Fruit fly (Drosophila melanogaster): ENCODE results near the gene sturkopf.

Gene sturkopf

DNA sequence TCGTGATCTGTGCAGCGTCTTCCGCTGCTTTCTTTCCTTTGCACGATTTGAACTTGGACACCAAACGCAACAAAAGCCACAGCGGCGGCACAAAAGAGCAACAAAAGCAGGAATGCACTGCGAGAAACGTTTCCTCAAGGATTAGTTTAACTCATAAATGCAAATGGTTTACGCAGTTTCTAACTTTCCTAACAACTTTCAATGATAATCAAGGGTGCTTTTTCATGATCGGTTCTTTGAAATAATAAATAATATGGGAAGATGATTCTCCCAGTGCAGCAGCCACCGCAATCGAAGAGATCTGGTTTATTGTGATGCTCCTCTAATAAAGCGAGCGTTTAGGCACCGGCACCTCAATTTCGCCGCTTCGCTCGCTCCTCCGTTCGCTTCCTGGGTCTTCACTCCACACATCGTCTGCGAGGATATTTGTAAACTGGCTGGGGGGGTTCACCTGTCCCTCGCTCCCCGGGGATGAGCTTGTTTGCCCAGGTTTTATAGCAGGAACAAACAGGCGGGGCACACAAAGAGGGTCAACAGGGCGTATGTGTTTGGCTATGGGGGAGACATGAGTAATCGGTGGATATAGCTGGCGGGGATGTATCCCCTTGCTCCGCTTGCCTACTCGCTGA is 6.0 kb upstream of the sturkopf start (continued):
- peak; percentile 28 for TF ChIP-seq Bteb2 (GFP tag; optimal IDR thresholded peaks at IDR 0.05)
- TF ChIP-seq Fer2 (tag; optimal IDR thresholded peaks at IDR 0.05) = no peak
- no peak for TF ChIP-seq pan (optimal IDR thresholded peaks at IDR 0.05)
- TF ChIP-seq pan (GFP tag; optimal IDR thresholded peaks at IDR 0.05 in 1 of 2, IDR thresholded peaks at IDR 0.05 in 1 of 2) = peak in 1 of 2 experiments; percentile 82
- TF ChIP-seq CG12744 (GFP tag; optimal IDR thresholded peaks at IDR 0.05) = no peak
- TF ChIP-seq CG9876 (GFP tag; optimal IDR thresholded peaks at IDR 0.05) = no peak
- TF ChIP-seq CG6683 (GFP tag; optimal IDR thresholded peaks at IDR 0.05) = peak; percentile 11
- peak; percentile 12 for TF ChIP-seq zf30C (GFP tag; optimal IDR thresholded peaks at IDR 0.05)
- no peak for TF ChIP-seq Opbp (GFP tag; IDR thresholded peaks at IDR 0.05; ENCODE audit: partially characterized antibody)
- peak; percentile 56 for TF ChIP-seq org-1 (GFP tag; optimal IDR thresholded peaks at IDR 0.05)
- peak; percentile 78 for TF ChIP-seq jing (GFP tag; optimal IDR thresholded peaks at IDR 0.05)
- peak; percentile 72 for TF ChIP-seq nom (GFP tag; optimal IDR thresholded peaks at IDR 0.05)
- peak; percentile 80 for TF ChIP-seq CG14441 (GFP tag; IDR thresholded peaks at IDR 0.05)
- peak; percentile 38 for TF ChIP-seq CG9437 (GFP tag; optimal IDR thresholded peaks at IDR 0.05)
- TF ChIP-seq NK7.1 (GFP tag; optimal IDR thresholded peaks at IDR 0.05) = peak; percentile 25
- TF ChIP-seq CG13424 (tag; optimal IDR thresholded peaks at IDR 0.05) = peak; percentile 81
- peak; percentile 30; the same call in 1 of the 2 replicates for TF ChIP-seq CG43689 (GFP tag; IDR thresholded peaks at IDR 0.05)
- peak; percentile 44 for TF ChIP-seq CG10147 (GFP tag; optimal IDR thresholded peaks at IDR 0.05)
- TF ChIP-seq CG2129 (GFP tag; IDR thresholded peaks at IDR 0.05; ENCODE audit: partially characterized antibody) = no peak
- peak; percentile 75 for TF ChIP-seq NC2β (GFP tag; optimal IDR thresholded peaks at IDR 0.05)
- peak; percentile 81 for TF ChIP-seq ase (GFP tag; IDR thresholded peaks at IDR 0.05)
- peak; percentile 19 for TF ChIP-seq CG15514 (GFP tag; optimal IDR thresholded peaks at IDR 0.05)
- TF ChIP-seq chn (GFP tag; optimal IDR thresholded peaks at IDR 0.05) = peak; percentile 78
- no peak for TF ChIP-seq Bgb (GFP tag; IDR thresholded peaks at IDR 0.05; ENCODE audit: partially characterized antibody)
- TF ChIP-seq cg (GFP tag; optimal IDR thresholded peaks at IDR 0.05) = no peak
- no peak for TF ChIP-seq CG3838 (GFP tag; optimal IDR thresholded peaks at IDR 0.05)
- TF ChIP-seq sqz (GFP tag; optimal IDR thresholded peaks at IDR 0.05) = peak; percentile 55
- peak; percentile 32 for TF ChIP-seq CG16815 (GFP tag; optimal IDR thresholded peaks at IDR 0.05)
- TF ChIP-seq CG8765 (GFP tag; IDR thresholded peaks at IDR 0.05) = no peak; the same call in 1 of the 2 replicates
- peak; percentile 80 for TF ChIP-seq Nf-YA (GFP tag; IDR thresholded peaks at IDR 0.05)
- peak; percentile 58 for TF ChIP-seq MTF-1 (GFP tag; optimal IDR thresholded peaks at IDR 0.05; ENCODE audit: borderline replicate concordance)
- TF ChIP-seq CG3281 (GFP tag; optimal IDR thresholded peaks at IDR 0.05) = peak; percentile 11
- TF ChIP-seq CG14014 (GFP tag; IDR thresholded peaks at IDR 0.05) = peak; percentile 42; the same call in 1 of the 2 replicates
- peak; percentile 66 for TF ChIP-seq CG11247 (GFP tag; IDR thresholded peaks at IDR 0.05)
- TF ChIP-seq nerfin-1 (tag; optimal IDR thresholded peaks at IDR 0.05) = peak; percentile 72
- peak; percentile 51 for TF ChIP-seq CG4360 (GFP tag; IDR thresholded peaks at IDR 0.05)
- peak; percentile 5 for TF ChIP-seq her (GFP tag; optimal IDR thresholded peaks at IDR 0.05)
- peak; percentile 25 for TF ChIP-seq dm (GFP tag; optimal IDR thresholded peaks at IDR 0.05)
- no peak for TF ChIP-seq ab (GFP tag; optimal IDR thresholded peaks at IDR 0.05)
- TF ChIP-seq CG17186 (GFP tag; optimal IDR thresholded peaks at IDR 0.05) = peak; percentile 39
- TF ChIP-seq Oaz (GFP tag; IDR thresholded peaks at IDR 0.05) = peak; percentile 36; the same call in 1 of the 2 replicates
- peak; percentile 75 for TF ChIP-seq CG17385 (GFP tag; optimal IDR thresholded peaks at IDR 0.05)
- TF ChIP-seq Xrp1 (GFP tag; IDR thresholded peaks at IDR 0.05) = peak; percentile 89
- TF ChIP-seq HmgZ (tag; optimal IDR thresholded peaks at IDR 0.05) = peak; percentile 40
- TF ChIP-seq CG4282 (GFP tag; optimal IDR thresholded peaks at IDR 0.05) = no peak
- TF ChIP-seq abd-A (tag; optimal IDR thresholded peaks at IDR 0.05) = no peak
- TF ChIP-seq CG14860 (GFP tag; IDR thresholded peaks at IDR 0.05; ENCODE audit: partially characterized antibody) = no peak
- TF ChIP-seq CG31224 (GFP tag; IDR thresholded peaks at IDR 0.05) = no peak
- peak; percentile 88 for TF ChIP-seq ara (GFP tag; IDR thresholded peaks at IDR 0.05)
- TF ChIP-seq BtbVII (GFP tag; optimal IDR thresholded peaks at IDR 0.05) = no peak

Measured in whole organism, embryonic.